Worm (Caenorhabditis elegans) whole organism, L2 larva: Measurements from ENCODE around the gene F59B8.1.

Source experiments
- C34F6.9 ChIP-seq: fragments of 150-350 bp; optimal IDR thresholded peaks from 2 replicates; lab custom pipeline; 2014; ENCODE audit warnings: missing biosample characterization, missing genetic modification characterization
- F13H6.1 ChIP-seq: sonication (generic microtip); optimal IDR thresholded peaks from 2 replicates; lab custom pipeline; 2016; ENCODE audit warnings: missing genetic modification characterization, missing compliant biosample characterization
- R02D3.7 ChIP-seq: fragments of 150-350 bp; optimal IDR thresholded peaks from 2 replicates; lab custom pipeline; 2014; ENCODE audit warnings: missing biosample characterization, missing genetic modification characterization
- Y55F3AM.14 ChIP-seq: fragments of 200-800 bp; sonication (Bioruptor generic); optimal IDR thresholded peaks from 2 replicates; lab custom pipeline; 2018; ENCODE audit warnings: mild to moderate bottlenecking, missing genetic modification characterization, missing compliant biosample characterization
- ZK546.5 ChIP-seq: sonication (generic microtip); optimal IDR thresholded peaks from 2 replicates; lab custom pipeline; 2017; ENCODE audit warnings: missing biosample characterization, missing genetic modification characterization
- aly-2 ChIP-seq: fragments of 150-350 bp; optimal IDR thresholded peaks from 2 replicates; lab custom pipeline; 2014; ENCODE audit warnings: missing biosample characterization, missing genetic modification characterization
- ama-1 ChIP-seq: fragments of 150-350 bp; optimal IDR thresholded peaks from 2 replicates; lab custom pipeline; 2018; ENCODE audit warnings: inconsistent platforms
- blmp-1 ChIP-seq: sonication (generic microtip); optimal IDR thresholded peaks from 2 replicates; lab custom pipeline; 2017; ENCODE audit warnings: missing genetic modification characterization, mild to moderate bottlenecking, missing compliant biosample characterization, antibody characterized with exemption, moderate library complexity; ENCODE audit not compliant: insufficient read depth
- ceh-82 ChIP-seq: fragments of 150-350 bp; optimal IDR thresholded peaks from 2 replicates; lab custom pipeline; 2014; ENCODE audit warnings: missing biosample characterization, missing genetic modification characterization
- crh-2 ChIP-seq: sonication (generic microtip); optimal IDR thresholded peaks from 2 replicates; lab custom pipeline; 2017; ENCODE audit warnings: missing biosample characterization, missing genetic modification characterization
- dmd-4 ChIP-seq: sonication (generic microtip); optimal IDR thresholded peaks from 2 replicates; lab custom pipeline; 2017; ENCODE audit warnings: missing biosample characterization, missing genetic modification characterization
- egl-27 ChIP-seq: sonication (generic microtip); optimal IDR thresholded peaks from 3 replicates; lab custom pipeline; 2017; ENCODE audit warnings: missing biosample characterization, missing genetic modification reagents, missing genetic modification characterization
- elt-1 ChIP-seq: fragments of 150-350 bp; optimal IDR thresholded peaks from 2 replicates; lab custom pipeline; 2014; ENCODE audit warnings: missing biosample characterization, missing genetic modification characterization
- fos-1 ChIP-seq: fragments of 150-350 bp; optimal IDR thresholded peaks from 2 replicates; lab custom pipeline; 2014; ENCODE audit warnings: missing biosample characterization, missing genetic modification characterization
- gmeb-1 ChIP-seq: fragments of 150-350 bp; optimal IDR thresholded peaks from 2 replicates; lab custom pipeline; 2014; ENCODE audit warnings: missing biosample characterization, missing genetic modification characterization
- lin-11 ChIP-seq: fragments of 150-350 bp; sonication (generic microtip); optimal IDR thresholded peaks from 2 replicates; lab custom pipeline; 2014; ENCODE audit warnings: missing biosample characterization, missing genetic modification characterization, inconsistent platforms, mixed read lengths
- lin-13 ChIP-seq: fragments of 150-350 bp; optimal IDR thresholded peaks from 2 replicates; lab custom pipeline; 2014; ENCODE audit warnings: missing biosample characterization, missing genetic modification reagents, missing genetic modification characterization
- lin-39 ChIP-seq: fragments of 150-350 bp; optimal IDR thresholded peaks from 2 replicates; lab custom pipeline; 2014; ENCODE audit warnings: missing biosample characterization, missing genetic modification reagents, missing genetic modification characterization
- lsy-2 ChIP-seq, 2 experiments: fragments of 150-350 bp in 1 of 2; sonication (generic microtip) in 1 of 2; optimal IDR thresholded peaks; 2 replicates each; lab custom pipeline; 2014 to 2017; ENCODE audit warnings: missing biosample characterization in 2 of 2, missing genetic modification characterization in 2 of 2
- mab-5 ChIP-seq: fragments of 150-350 bp; optimal IDR thresholded peaks from 2 replicates; lab custom pipeline; 2014; ENCODE audit warnings: missing biosample characterization, missing genetic modification characterization
- mbf-1 ChIP-seq: sonication (generic microtip); optimal IDR thresholded peaks from 2 replicates; lab custom pipeline; 2017; ENCODE audit warnings: missing biosample characterization, missing genetic modification characterization
- nhr-10 ChIP-seq: sonication (generic microtip); optimal IDR thresholded peaks from 2 replicates; lab custom pipeline; 2017; ENCODE audit warnings: missing biosample characterization, missing genetic modification characterization
- nhr-129 ChIP-seq: fragments of 150-350 bp; optimal IDR thresholded peaks from 2 replicates; lab custom pipeline; 2014; ENCODE audit warnings: missing biosample characterization, missing genetic modification characterization
- nhr-21 ChIP-seq: fragments of 150-350 bp; optimal IDR thresholded peaks from 2 replicates; lab custom pipeline; 2014; ENCODE audit warnings: missing biosample characterization, missing genetic modification characterization
- nhr-23 ChIP-seq: fragments of 150-350 bp; optimal IDR thresholded peaks from 2 replicates; lab custom pipeline; 2014; ENCODE audit warnings: missing biosample characterization, missing genetic modification reagents, missing genetic modification characterization
- nhr-25 ChIP-seq: fragments of 150-350 bp; sonication (generic microtip); optimal IDR thresholded peaks from 3 replicates; lab custom pipeline; 2014; ENCODE audit warnings: missing biosample characterization, missing genetic modification characterization
- nhr-77 ChIP-seq: fragments of 150-350 bp; optimal IDR thresholded peaks from 2 replicates; lab custom pipeline; 2014; ENCODE audit warnings: missing biosample characterization, missing genetic modification characterization
- sem-4 ChIP-seq: fragments of 150-350 bp; optimal IDR thresholded peaks from 2 replicates; lab custom pipeline; 2014; ENCODE audit warnings: missing biosample characterization, missing genetic modification reagents, missing genetic modification characterization
- skn-1 ChIP-seq: sonication (generic microtip); optimal IDR thresholded peaks from 2 replicates; lab custom pipeline; 2017; ENCODE audit warnings: missing biosample characterization, missing genetic modification characterization
- sma-3 ChIP-seq: sonication (generic microtip); optimal IDR thresholded peaks from 2 replicates; lab custom pipeline; 2016; ENCODE audit warnings: missing genetic modification reagents, missing genetic modification characterization, missing compliant biosample characterization
- sma-9 ChIP-seq, 2 experiments: fragments of 150-350 bp in 1 of 2; sonication (generic microtip) in 1 of 2; optimal IDR thresholded peaks; 2 replicates each; lab custom pipeline; 2014 to 2016; ENCODE audit warnings: missing genetic modification characterization in 2 of 2, mild to moderate bottlenecking in 1 of 2, missing biosample characterization in 1 of 2, missing compliant biosample characterization in 1 of 2, missing genetic modification reagents in 1 of 2, moderate library complexity in 1 of 2
- snpc-4 ChIP-seq: fragments of 150-350 bp; optimal IDR thresholded peaks from 2 replicates; lab custom pipeline; 2014; ENCODE audit warnings: missing biosample characterization, missing genetic modification characterization
- unc-39 ChIP-seq: fragments of 150-350 bp; optimal IDR thresholded peaks from 2 replicates; lab custom pipeline; 2014; ENCODE audit warnings: missing biosample characterization, missing genetic modification characterization
- unc-55 ChIP-seq: fragments of 150-350 bp; sonication (generic microtip); optimal IDR thresholded peaks from 3 replicates; lab custom pipeline; 2014; ENCODE audit warnings: missing biosample characterization, missing genetic modification reagents, missing genetic modification characterization
- unc-62 ChIP-seq: fragments of 150-350 bp; optimal IDR thresholded peaks from 2 replicates; lab custom pipeline; 2014; ENCODE audit warnings: missing biosample characterization, missing genetic modification reagents, missing genetic modification characterization
- zag-1 ChIP-seq: fragments of 150-350 bp; optimal IDR thresholded peaks from 2 replicates; lab custom pipeline; 2014; ENCODE audit warnings: missing biosample characterization, missing genetic modification characterization
- ztf-1 ChIP-seq: fragments of 200-800 bp; sonication (Bioruptor generic); conservative IDR thresholded peaks from 2 replicates; pipeline ENCODE4 v1.3.6; 2022; ENCODE audit warnings: missing genetic modification characterization, missing compliant biosample characterization
- ztf-11 ChIP-seq: sonication (generic microtip); optimal IDR thresholded peaks from 2 replicates; lab custom pipeline; 2017; ENCODE audit warnings: missing biosample characterization, missing genetic modification characterization
- ztf-4 ChIP-seq: fragments of 150-350 bp; optimal IDR thresholded peaks from 2 replicates; lab custom pipeline; 2014; ENCODE audit warnings: missing biosample characterization, missing genetic modification characterization

The F59B8.1 gene

ce11 chrIV:9450375-9450774, 22.3 kb downstream of the F59B8.1 start, which contains the start of gene cpin-1:
Gene cpin-1, plus strand, starts transcription at chrIV:9450675.
- TF ChIP-seq ama-1 (lab: Kevin White, UChicago) (no peak), nhr-23 (tag; lab: Kevin White, UChicago) (no peak), ZK546.5 (tag; lab: Kevin White, UChicago) (no peak), egl-27 (no peak), ceh-82 (tag; lab: Kevin White, UChicago) (no peak), sma-9 (GFP tag; optimal IDR thresholded peaks at IDR 0.05; lab: Kevin White, UChicago) (no peak), sma-9 (tag; optimal IDR thresholded peaks at IDR 0.05; lab: Kevin White, UChicago) (no peak), lin-13 (GFP tag; lab: Kevin White, UChicago) (no peak), mab-5 (tag; lab: Kevin White, UChicago) (no peak)

ce11 chrIV:9451816-9452215, 23.8 kb downstream of the F59B8.1 start:
- TF ChIP-seq ztf-1 (GFP tag; lab: Robert Waterston, UW) (no peak), zag-1 (tag; lab: Kevin White, UChicago) (no peak), R02D3.7 (tag; lab: Kevin White, UChicago) (no peak), nhr-25 (no peak)

ce11 chrIV:9457400-9457799, 29.3 kb downstream of the F59B8.1 start, which contains the start of gene cutl-17:
Gene cutl-17, minus strand, starts transcription at chrIV:9457500.
- TF ChIP-seq ztf-4 (tag; lab: Kevin White, UChicago) (no peak), nhr-10 (tag; lab: Kevin White, UChicago) (no peak), nhr-23 (tag; lab: Kevin White, UChicago) (no peak), blmp-1 (tag; lab: Kevin White, UChicago) (no peak), ztf-11 (tag; lab: Kevin White, UChicago) (no peak), elt-1 (tag; lab: Kevin White, UChicago) (no peak), skn-1 (tag; lab: Kevin White, UChicago) (no peak), nhr-25 (no peak), R02D3.7 (tag; lab: Kevin White, UChicago) (no peak), fos-1 (tag; lab: Kevin White, UChicago) (no peak), dmd-4 (tag; lab: Kevin White, UChicago) (no peak), lsy-2 (tag; optimal IDR thresholded peaks at IDR 0.05; lab: Kevin White, UChicago) (no peak), lin-39 (tag; lab: Kevin White, UChicago) (no peak), crh-2 (no peak)
- TF ChIP-seq, all 48 proteins: peak for 0

- TF ChIP-seq sma-3 (peak; percentile 20), unc-55 (GFP tag; lab: Kevin White, UChicago) (peak; percentile 85), crh-2 (peak; percentile 93), sma-9 (GFP tag; optimal IDR thresholded peaks at IDR 0.05; lab: Kevin White, UChicago) (peak; percentile 36), sma-9 (tag; optimal IDR thresholded peaks at IDR 0.05; lab: Kevin White, UChicago) (no peak), unc-62 (GFP tag; lab: Kevin White, UChicago) (no peak), F13H6.1 (tag; lab: Kevin White, UChicago) (no peak), snpc-4 (tag; lab: Kevin White, UChicago) (peak; percentile 67), lin-39 (tag; lab: Kevin White, UChicago) (no peak), gmeb-1 (tag; lab: Kevin White, UChicago) (peak; percentile 71), aly-2 (tag; lab: Kevin White, UChicago) (no peak), nhr-77 (tag; lab: Kevin White, UChicago) (no peak), C34F6.9 (tag; lab: Kevin White, UChicago) (peak; percentile 79), nhr-21 (tag; lab: Kevin White, UChicago) (no peak), lin-11 (tag; lab: Kevin White, UChicago) (peak; percentile 55), mbf-1 (tag; lab: Kevin White, UChicago) (no peak), unc-39 (tag; lab: Kevin White, UChicago) (no peak), lin-13 (GFP tag; lab: Kevin White, UChicago) (peak; percentile 68), Y55F3AM.14 (no peak), nhr-23 (tag; lab: Kevin White, UChicago) (no peak), sem-4 (tag; lab: Kevin White, UChicago) (peak; percentile 4), ceh-82 (tag; lab: Kevin White, UChicago) (no peak), ztf-1 (GFP tag; lab: Robert Waterston, UW) (no peak), mab-5 (tag; lab: Kevin White, UChicago) (no peak), skn-1 (tag; lab: Kevin White, UChicago) (no peak), nhr-129 (peak; percentile 28), ama-1 (lab: Kevin White, UChicago) (peak; percentile 12), fos-1 (tag; lab: Kevin White, UChicago) (peak; percentile 20), nhr-25 (peak; percentile 36), lsy-2 (tag; optimal IDR thresholded peaks at IDR 0.05; lab: Kevin White, UChicago) (peak; percentile 17 to 84)
These were observed 31.2 kb downstream of the F59B8.1 start, which contains the start of gene copb-2 for ce11 chrIV:9459224-9459781. Gene copb-2, plus strand, starts transcription at chrIV:9459731.
